Fruit fly (Drosophila melanogaster) whole organism, embryonic: ENCODE measurements around the gene CG7656.

Experiments
- Ada2b ChIP-seq: fragments of 200-800 bp; sonication (Bioruptor generic); IDR thresholded peaks from 2 replicates; pipeline ENCODE4 v1.3.6; 2022; ENCODE audit warnings: missing biosample characterization, missing genetic modification characterization
- CG11456 ChIP-seq: fragments of 200-800 bp; sonication (Bioruptor generic); IDR thresholded peaks from 3 replicates; pipeline ENCODE4 v1.3.6; 2022; ENCODE audit warnings: missing biosample characterization, missing genetic modification characterization
- CG11696 ChIP-seq: fragments of 200-800 bp; sonication (Bioruptor generic); IDR thresholded peaks from 2 replicates; pipeline ENCODE4 v1.3.6; 2022; ENCODE audit warnings: missing biosample characterization, missing genetic modification characterization
- CG12071 ChIP-seq: fragments of 200-800 bp; sonication (Bioruptor generic); optimal IDR thresholded peaks from 3 replicates; lab custom pipeline; 2018; ENCODE audit warnings: missing biosample characterization, mild to moderate bottlenecking, missing genetic modification characterization
- CG12744 ChIP-seq: fragments of 200-800 bp; sonication (Bioruptor generic); optimal IDR thresholded peaks from 2 replicates; lab custom pipeline; 2016; ENCODE audit warnings: missing biosample characterization, missing genetic modification characterization
- CG14014 ChIP-seq: fragments of 200-800 bp; sonication (Bioruptor generic); IDR thresholded peaks from 2 replicates; pipeline ENCODE4 v1.3.6; 2022; ENCODE audit warnings: missing biosample characterization, missing genetic modification characterization
- CG17802 ChIP-seq: fragments of 200-800 bp; sonication (Bioruptor generic); optimal IDR thresholded peaks from 2 replicates; lab custom pipeline; 2018; ENCODE audit warnings: missing biosample characterization, mild to moderate bottlenecking, missing genetic modification characterization, moderate library complexity
- CG18476 ChIP-seq: fragments of 200-800 bp; sonication (Bioruptor generic); optimal IDR thresholded peaks from 2 replicates; lab custom pipeline; 2016; ENCODE audit warnings: missing biosample characterization, mild to moderate bottlenecking, missing genetic modification characterization
- CG30020 ChIP-seq: fragments of 200-800 bp; optimal IDR thresholded peaks from 2 replicates; lab custom pipeline; 2019; ENCODE audit warnings: missing biosample characterization, mild to moderate bottlenecking, missing genetic modification characterization, moderate library complexity
- CG32532 ChIP-seq: fragments of 200-800 bp; sonication (Bioruptor generic); IDR thresholded peaks from 2 replicates; pipeline ENCODE4 v1.3.6; 2022; ENCODE audit warnings: missing biosample characterization, missing genetic modification characterization
- CG32772 ChIP-seq: fragments of 200-800 bp; sonication (Bioruptor generic); IDR thresholded peaks from 2 replicates; pipeline ENCODE4 v1.3.6; 2022; ENCODE audit warnings: missing biosample characterization, missing genetic modification characterization
- CG34224 ChIP-seq: fragments of 200-800 bp; sonication (Bioruptor generic); IDR thresholded peaks from 3 replicates; pipeline ENCODE4 v1.3.6; 2022; ENCODE audit warnings: missing biosample characterization, missing genetic modification characterization; ENCODE audit not compliant: partially characterized antibody
- CG3726 ChIP-seq: fragments of 200-800 bp; sonication (Bioruptor generic); IDR thresholded peaks from 3 replicates; pipeline ENCODE4, ENCODE4 v1.3.6; 2022; ENCODE audit warnings: missing biosample characterization, missing genetic modification characterization
- CG3995 ChIP-seq: fragments of 200-800 bp; sonication (Bioruptor generic); optimal IDR thresholded peaks from 3 replicates; lab custom pipeline; 2016; ENCODE audit warnings: missing biosample characterization, missing genetic modification characterization
- CG4360 ChIP-seq: fragments of 200-800 bp; sonication (Bioruptor generic); IDR thresholded peaks from 2 replicates; pipeline ENCODE4 v1.3.6; 2022; ENCODE audit warnings: missing biosample characterization, missing genetic modification characterization
- CG6175 ChIP-seq: fragments of 200-800 bp; sonication (Bioruptor generic); IDR thresholded peaks from 3 replicates; pipeline ENCODE4 v1.3.6; 2022; ENCODE audit warnings: missing biosample characterization, missing genetic modification characterization
- CG6791 ChIP-seq: fragments of 200-800 bp; sonication (Bioruptor generic); IDR thresholded peaks from 3 replicates; pipeline ENCODE4 v1.3.6; 2022; ENCODE audit warnings: missing biosample characterization, missing genetic modification characterization; ENCODE audit not compliant: partially characterized antibody
- CG6813 ChIP-seq: fragments of 200-800 bp; sonication (Bioruptor generic); optimal IDR thresholded peaks from 2 replicates; lab custom pipeline; 2017; ENCODE audit warnings: missing biosample characterization, missing genetic modification characterization, mild to moderate bottlenecking, moderate library complexity, missing genetic modification reagents
- CG7839 ChIP-seq: fragments of 200-800 bp; sonication (Bioruptor generic); optimal IDR thresholded peaks from 3 replicates; lab custom pipeline; 2018; ENCODE audit warnings: missing biosample characterization, mild to moderate bottlenecking, missing genetic modification characterization, moderate library complexity
- CG7963 ChIP-seq: fragments of 200-800 bp; sonication (Bioruptor generic); IDR thresholded peaks from 3 replicates; pipeline ENCODE4 v1.3.6; 2022; ENCODE audit warnings: missing biosample characterization, missing genetic modification characterization; ENCODE audit not compliant: partially characterized antibody
- CG8089 ChIP-seq: fragments of 200-800 bp; sonication (Bioruptor generic); optimal IDR thresholded peaks from 3 replicates; lab custom pipeline; 2016; ENCODE audit warnings: missing biosample characterization, missing genetic modification characterization
- CG9609 ChIP-seq: fragments of 200-800 bp; sonication (Bioruptor generic); optimal IDR thresholded peaks from 3 replicates; lab custom pipeline; 2016; ENCODE audit warnings: missing biosample characterization, missing genetic modification characterization
- Elba2 ChIP-seq: fragments of 200-800 bp; sonication (Bioruptor generic); optimal IDR thresholded peaks from 3 replicates; lab custom pipeline; 2016; ENCODE audit warnings: missing biosample characterization, missing genetic modification characterization
- Ets65A ChIP-seq: fragments of 200-800 bp; sonication (Bioruptor generic); peaks from one replicate; lab custom pipeline; 2016; ENCODE audit warnings: missing biosample characterization, missing genetic modification characterization
- H2.0 ChIP-seq: fragments of 200-800 bp; sonication (Bioruptor generic); IDR thresholded peaks from 2 replicates; pipeline ENCODE4 v1.3.6; 2022; ENCODE audit warnings: missing biosample characterization, missing genetic modification characterization
- HmgZ ChIP-seq: fragments of 200-800 bp; sonication (Bioruptor generic); optimal IDR thresholded peaks from 2 replicates; lab custom pipeline; 2018; ENCODE audit warnings: missing biosample characterization, mild to moderate bottlenecking, missing genetic modification characterization
- Ptx1 ChIP-seq: fragments of 200-800 bp; sonication (Bioruptor generic); IDR thresholded peaks from 2 replicates; pipeline ENCODE4 v1.3.6; 2022; ENCODE audit warnings: missing biosample characterization, missing genetic modification characterization
- Ravus ChIP-seq: fragments of 200-800 bp; sonication (Bioruptor generic); IDR thresholded peaks from 2 replicates; pipeline ENCODE4 v1.3.6; 2022; ENCODE audit warnings: missing biosample characterization, missing genetic modification characterization
- btn ChIP-seq: fragments of 200-800 bp; sonication (Bioruptor generic); optimal IDR thresholded peaks from 2 replicates; lab custom pipeline; 2016; ENCODE audit warnings: missing biosample characterization, missing genetic modification characterization
- chinmo ChIP-seq: fragments of 200-800 bp; sonication (Bioruptor generic); IDR thresholded peaks from 4 replicates; pipeline ENCODE4 v1.3.6; 2022; ENCODE audit warnings: missing biosample characterization, missing genetic modification characterization; ENCODE audit not compliant: partially characterized antibody
- crc ChIP-seq: fragments of 200-800 bp; sonication (Bioruptor generic); optimal IDR thresholded peaks from 2 replicates; lab custom pipeline; 2016; ENCODE audit warnings: missing biosample characterization, missing genetic modification characterization
- eve ChIP-seq, 2 experiments: fragments of >200 bp; optimal IDR thresholded peaks; 2 replicates each; lab custom pipeline; 2017; ENCODE audit warnings: missing biosample characterization in 2 of 2, missing genetic modification characterization in 2 of 2
- fd3F ChIP-seq: fragments of 200-800 bp; sonication (Bioruptor generic); optimal IDR thresholded peaks from 2 replicates; lab custom pipeline; 2018; ENCODE audit warnings: missing biosample characterization, mild to moderate bottlenecking, missing genetic modification characterization, moderate library complexity
- fd96Cb ChIP-seq: fragments of 200-800 bp; sonication (Bioruptor generic); optimal IDR thresholded peaks from 2 replicates; lab custom pipeline; 2018; ENCODE audit warnings: missing biosample characterization, mild to moderate bottlenecking, missing genetic modification characterization, moderate library complexity
- gcm ChIP-seq: fragments of 200-800 bp; sonication (Bioruptor generic); optimal IDR thresholded peaks from 2 replicates; lab custom pipeline; 2019; ENCODE audit warnings: missing biosample characterization, mild to moderate bottlenecking, missing genetic modification characterization, moderate library complexity
- grn ChIP-seq: fragments of 200-800 bp; sonication (Bioruptor generic); optimal IDR thresholded peaks from 3 replicates; lab custom pipeline; 2017; ENCODE audit warnings: missing biosample characterization, missing genetic modification characterization
- jumu ChIP-seq: fragments of 200-800 bp; sonication (Bioruptor generic); optimal IDR thresholded peaks from 3 replicates; lab custom pipeline; 2016; ENCODE audit warnings: missing biosample characterization, missing genetic modification characterization
- nom ChIP-seq: fragments of 200-800 bp; sonication (Bioruptor generic); optimal IDR thresholded peaks from 2 replicates; lab custom pipeline; 2017; ENCODE audit warnings: missing biosample characterization, missing genetic modification characterization, mild to moderate bottlenecking, moderate library complexity, missing genetic modification reagents
- pb ChIP-seq: fragments of 200-800 bp; sonication (Bioruptor generic); optimal IDR thresholded peaks from 3 replicates; lab custom pipeline; 2016; ENCODE audit warnings: missing biosample characterization, missing genetic modification characterization
- prd ChIP-seq, 3 experiments: fragments of >200 bp in 2 of 3; fragments of 200-800 bp in 1 of 3; sonication (Bioruptor generic) in 1 of 3; optimal IDR thresholded peaks in 2 of 3; IDR thresholded peaks in 1 of 3; 2 replicates in 2 of 3; 3 replicates in 1 of 3; pipeline versions ENCODE4 v1.3.6 to Lab custom; 2017 to 2022; ENCODE audit warnings: missing biosample characterization in 1 of 3, missing genetic modification characterization in 1 of 3
- ro ChIP-seq: fragments of 200-800 bp; sonication (Bioruptor generic); IDR thresholded peaks from 2 replicates; pipeline ENCODE4 v1.3.6; 2022; ENCODE audit warnings: missing biosample characterization, missing genetic modification characterization
- row ChIP-seq: fragments of 200-800 bp; sonication (Bioruptor generic); IDR thresholded peaks from 3 replicates; pipeline ENCODE4 v1.3.6; 2022; ENCODE audit warnings: missing biosample characterization, missing genetic modification characterization
- sna ChIP-seq: fragments of 200-800 bp; sonication (Bioruptor generic); IDR thresholded peaks from 2 replicates; pipeline ENCODE4 v1.3.6; 2022; ENCODE audit warnings: missing biosample characterization, missing genetic modification characterization; ENCODE audit not compliant: partially characterized antibody
- sob ChIP-seq: fragments of 200-800 bp; sonication (Bioruptor generic); IDR thresholded peaks from 2 replicates; pipeline ENCODE4 v1.3.6; 2022; ENCODE audit warnings: missing biosample characterization, missing genetic modification characterization

CG7656 gene

dm6 chr3L:15590803-15591597 lies 3.0 kb upstream of the CG7656 start (continued):
- TF ChIP-seq CG3726, result no peak
- TF ChIP-seq ro (GFP tag; lab: Robert Waterston, UW), result no peak
- no peak for TF ChIP-seq CG30020 (tag; lab: Kevin White, UChicago)
- TF ChIP-seq eve (GFP tag; optimal IDR thresholded peaks at IDR 0.05; lab: Kevin White, UChicago), result no peak
- peak; percentile 46 for TF ChIP-seq CG6813
- TF ChIP-seq CG17802, result no peak
- TF ChIP-seq CG12071 (GFP tag; lab: Kevin White, UChicago), result peak; percentile 48
- no peak for TF ChIP-seq Elba2 (GFP tag; lab: Kevin White, UChicago)
- TF ChIP-seq nom (GFP tag; lab: Kevin White, UChicago), result no peak
- no peak for TF ChIP-seq CG34224 (GFP tag; lab: Robert Waterston, UW)
- peak; percentile 35; the same call in 1 of the 3 replicates for TF ChIP-seq row (GFP tag; lab: Robert Waterston, UW)
- TF ChIP-seq chinmo, result peak; percentile 70; the same call in 2 of the 4 replicates
- peak; percentile 24 for TF ChIP-seq grn (GFP tag; lab: Kevin White, UChicago)
- no peak for TF ChIP-seq CG3995 (GFP tag; lab: Kevin White, UChicago)
- TF ChIP-seq HmgZ, result peak; percentile 34
- no peak for TF ChIP-seq Ravus
- no peak for TF ChIP-seq CG18476
- TF ChIP-seq Ptx1 (GFP tag; lab: Robert Waterston, UW), result no peak
- peak; percentile 76 for TF ChIP-seq fd3F (GFP tag; lab: Kevin White, UChicago)
- TF ChIP-seq CG12744 (GFP tag; lab: Kevin White, UChicago), result peak; percentile 22
- TF ChIP-seq btn (GFP tag; lab: Kevin White, UChicago), result no peak
- TF ChIP-seq CG7839 (tag; lab: Kevin White, UChicago), result peak; percentile 33
- no peak for TF ChIP-seq CG7963 (GFP tag; lab: Robert Waterston, UW)
- peak; percentile 5 for TF ChIP-seq crc (GFP tag; lab: Kevin White, UChicago)
- peak; percentile 54; the same call in 1 of the 2 replicates for TF ChIP-seq CG14014 (GFP tag; lab: Robert Waterston, UW)
- TF ChIP-seq gcm (GFP tag; lab: Kevin White, UChicago), result no peak

- no peak for TF ChIP-seq sna (GFP tag; lab: Robert Waterston, UW)
- TF ChIP-seq Ptx1 (GFP tag; lab: Robert Waterston, UW), result 0 out of 2 replicates have a peak, but pooled peaks have one; percentile 25
- TF ChIP-seq pb (GFP tag; lab: Kevin White, UChicago), result peak; percentile 29
- no peak for TF ChIP-seq fd96Cb (tag; lab: Kevin White, UChicago)
- 0 out of 2 replicates have a peak, but pooled peaks have one; percentile 10 for TF ChIP-seq CG4360
- TF ChIP-seq Ada2b (GFP tag; lab: Robert Waterston, UW), result 0 out of 2 replicates have a peak, but pooled peaks have one; percentile 23
- TF ChIP-seq prd (optimal IDR thresholded peaks at IDR 0.05; lab: Kevin White, UChicago), result no peak
- 0 out of 3 replicates have a peak, but pooled peaks have one; percentile 11 for TF ChIP-seq prd (GFP tag; IDR thresholded peaks at IDR 0.05; lab: Robert Waterston, UW)
- peak; percentile 55 for TF ChIP-seq Ets65A (GFP tag; lab: Kevin White, UChicago)
- 0 out of 2 replicates have a peak, but pooled peaks have one; percentile 15 for TF ChIP-seq sob (GFP tag; lab: Robert Waterston, UW)
- 0 out of 2 replicates have a peak, but pooled peaks have one; percentile 40 for TF ChIP-seq CG32772 (GFP tag; lab: Robert Waterston, UW)
- no peak for TF ChIP-seq HmgZ
- TF ChIP-seq CG11696 (GFP tag; lab: Robert Waterston, UW), result peak; percentile 81
- TF ChIP-seq CG8089, result no peak
- TF ChIP-seq row (GFP tag; lab: Robert Waterston, UW), result peak; percentile 17; the same call in 1 of the 3 replicates
- TF ChIP-seq CG6175 (GFP tag; lab: Robert Waterston, UW), result 0 out of 3 replicates have a peak, but pooled peaks have one; percentile 39
- peak; percentile 24; the same call in 1 of the 3 replicates for TF ChIP-seq CG11456
- TF ChIP-seq jumu (GFP tag; lab: Kevin White, UChicago), result peak; percentile 5
- TF ChIP-seq H2.0 (GFP tag; lab: Robert Waterston, UW), result 0 out of 2 replicates have a peak, but pooled peaks have one; percentile 11
- 0 out of 2 replicates have a peak, but pooled peaks have one; percentile 16 for TF ChIP-seq CG32532 (GFP tag; lab: Robert Waterston, UW)
- no peak for TF ChIP-seq CG9609 (GFP tag; lab: Kevin White, UChicago)
- TF ChIP-seq CG6791 (GFP tag; lab: Robert Waterston, UW), result 0 out of 3 replicates have a peak, but pooled peaks have one; percentile 1
Measured at dm6 chr3L:15589746-15590145, 1.8 kb upstream of the CG7656 start.
